Fruit fly (Drosophila melanogaster): ENCODE data around the gene pns.

DNA sequence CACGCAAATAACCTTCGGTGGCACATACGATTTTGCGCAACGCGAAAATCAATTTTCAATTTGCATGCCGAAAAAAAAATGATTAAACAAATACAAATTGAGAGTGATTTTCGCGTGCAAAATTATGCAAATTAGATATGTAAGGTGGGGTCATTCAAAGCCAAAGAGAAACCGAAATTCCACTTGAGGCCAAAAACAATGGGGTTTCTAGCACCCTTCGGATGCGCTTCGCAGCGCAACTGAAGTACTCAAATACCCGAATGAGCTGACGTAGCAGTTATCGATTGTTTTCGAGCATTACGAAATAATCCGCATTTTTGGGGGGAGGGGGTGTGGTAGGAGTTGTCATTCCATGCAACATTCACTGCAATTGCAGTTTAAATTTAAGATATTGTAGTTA is 43.9 kb downstream of the pns start:
- TF ChIP-seq CG8478 (optimal IDR thresholded peaks at IDR 0.05): no peak
- TF ChIP-seq CTCF (optimal IDR thresholded peaks at IDR 0.05): no peak

Measured in S2 (cell line).